Fruit fly (Drosophila melanogaster): ENCODE measurements around the gene CG4678.

- TF ChIP-seq Mnt (GFP tag; optimal IDR thresholded peaks at IDR 0.05) (no peak), CG7045 (GFP tag; optimal IDR thresholded peaks at IDR 0.05) (no peak), cic (GFP tag; optimal IDR thresholded peaks at IDR 0.05) (no peak), CG1620 (GFP tag; optimal IDR thresholded peaks at IDR 0.05) (no peak), Crg-1 (GFP tag; optimal IDR thresholded peaks at IDR 0.05) (no peak), toe (GFP tag; optimal IDR thresholded peaks at IDR 0.05) (no peak), kay (GFP tag; ENCODE audit: borderline replicate concordance) (no peak), CG5204 (GFP tag; optimal IDR thresholded peaks at IDR 0.05) (no peak), tj (GFP tag; optimal IDR thresholded peaks at IDR 0.05) (no peak)
Observed at dm6 chrX:16706774-16707173, 10.8 kb downstream of the CG4678 start, which contains the start of gene CG9672.
